Fruit fly (Drosophila melanogaster) whole organism, embryonic: ENCODE results near the gene CG32436.
A peak's percentile ranks its signal among the peaks of the same experiment; 100 is the strongest.

Experiments
- ATbp ChIP-seq: fragments of 200-800 bp; sonication (Bioruptor generic); optimal IDR thresholded peaks from 2 replicates; lab custom pipeline; 2017; ENCODE audit warnings: missing biosample characterization, mild to moderate bottlenecking, missing genetic modification characterization, missing genetic modification reagents
- Antp ChIP-seq: fragments of 200-800 bp; sonication (Bioruptor generic); optimal IDR thresholded peaks from 3 replicates; lab custom pipeline; 2016; ENCODE audit warnings: missing biosample characterization, missing genetic modification characterization
- Bgb ChIP-seq: fragments of 200-800 bp; sonication (Bioruptor generic); IDR thresholded peaks from 2 replicates; pipeline ENCODE4 v1.3.6; 2022; ENCODE audit warnings: missing biosample characterization, missing genetic modification characterization; ENCODE audit not compliant: partially characterized antibody
- CG12155 ChIP-seq: fragments of 200-800 bp; sonication (Bioruptor generic); optimal IDR thresholded peaks from 3 replicates; lab custom pipeline; 2016; ENCODE audit warnings: missing biosample characterization, missing genetic modification characterization
- CG13296 ChIP-seq: fragments of 200-800 bp; sonication (Bioruptor generic); optimal IDR thresholded peaks from 3 replicates; lab custom pipeline; 2018; ENCODE audit warnings: missing biosample characterization, mild to moderate bottlenecking, missing genetic modification characterization
- CG13775 ChIP-seq: fragments of 200-800 bp; sonication (Bioruptor generic); optimal IDR thresholded peaks from 3 replicates; lab custom pipeline; 2017; ENCODE audit warnings: missing biosample characterization, mild to moderate bottlenecking, missing genetic modification characterization
- CG14860 ChIP-seq: fragments of 200-800 bp; sonication (Bioruptor generic); IDR thresholded peaks from 3 replicates; pipeline ENCODE4 v1.3.6; 2022; ENCODE audit warnings: missing biosample characterization, missing genetic modification characterization; ENCODE audit not compliant: partially characterized antibody
- CG18011 ChIP-seq: fragments of 200-800 bp; sonication (Bioruptor generic); optimal IDR thresholded peaks from 2 replicates; lab custom pipeline; 2017; ENCODE audit warnings: missing biosample characterization, missing genetic modification characterization, mild to moderate bottlenecking, moderate library complexity, missing genotype
- CG2116 ChIP-seq: fragments of 200-800 bp; sonication (Bioruptor generic); optimal IDR thresholded peaks from 3 replicates; lab custom pipeline; 2018; ENCODE audit warnings: missing biosample characterization, mild to moderate bottlenecking, missing genetic modification characterization
- CG2199 ChIP-seq: fragments of 200-800 bp; sonication (Bioruptor generic); IDR thresholded peaks from 3 replicates; pipeline ENCODE4 v1.3.6; 2022; ENCODE audit warnings: missing biosample characterization, missing genetic modification characterization
- CG3281 ChIP-seq: fragments of 200-800 bp; sonication (Bioruptor generic); optimal IDR thresholded peaks from 3 replicates; lab custom pipeline; 2017; ENCODE audit warnings: missing biosample characterization, mild to moderate bottlenecking, missing genetic modification characterization
- CG43689 ChIP-seq: fragments of 200-800 bp; sonication (Bioruptor generic); IDR thresholded peaks from 2 replicates; pipeline ENCODE4 v1.3.6; 2022; ENCODE audit warnings: missing biosample characterization, missing genetic modification characterization
- CG6765 ChIP-seq: fragments of 200-800 bp; sonication (Bioruptor generic); optimal IDR thresholded peaks from 3 replicates; lab custom pipeline; 2017; ENCODE audit warnings: missing biosample characterization, mild to moderate bottlenecking, missing genetic modification characterization
- Deaf1 ChIP-seq: fragments of 200-800 bp; optimal IDR thresholded peaks from 3 replicates; lab custom pipeline; 2019; ENCODE audit warnings: missing biosample characterization, mild to moderate bottlenecking, missing genetic modification characterization, moderate library complexity
- Doc3 ChIP-seq: fragments of 200-800 bp; sonication (Bioruptor generic); IDR thresholded peaks from 3 replicates; pipeline ENCODE4 v1.3.6; 2022; ENCODE audit warnings: missing biosample characterization, missing genetic modification characterization; ENCODE audit not compliant: partially characterized antibody
- Dp ChIP-seq: fragments of 200-800 bp; sonication (Bioruptor generic); optimal IDR thresholded peaks from 2 replicates; lab custom pipeline; 2018; ENCODE audit warnings: missing biosample characterization, mild to moderate bottlenecking, missing genetic modification characterization, moderate library complexity
- Dref ChIP-seq: fragments of 200-800 bp; sonication (Bioruptor generic); IDR thresholded peaks from 2 replicates; pipeline ENCODE4 v1.3.6; 2022; ENCODE audit warnings: missing biosample characterization, missing genetic modification characterization
- E2f1 ChIP-seq: fragments of 200-800 bp; sonication (Bioruptor generic); IDR thresholded peaks from 2 replicates; pipeline ENCODE4 v1.3.6; 2022; ENCODE audit warnings: missing biosample characterization, missing genetic modification characterization
- E2f2 ChIP-seq: fragments of 200-800 bp; sonication (Bioruptor generic); IDR thresholded peaks from 2 replicates; pipeline ENCODE4 v1.3.6; 2022; ENCODE audit warnings: missing biosample characterization, missing genetic modification characterization
- GATAe ChIP-seq: fragments of 200-800 bp; sonication (Bioruptor generic); conservative IDR thresholded peaks from 2 replicates; pipeline ENCODE4 v1.3.6; 2022; ENCODE audit warnings: missing biosample characterization, missing genetic modification characterization
- H15 ChIP-seq: fragments of 200-800 bp; sonication (Bioruptor generic); IDR thresholded peaks from 3 replicates; pipeline ENCODE4 v1.3.6; 2022; ENCODE audit warnings: missing biosample characterization, missing genetic modification characterization
- HHEX ChIP-seq: fragments of 200-800 bp; sonication (Bioruptor generic); optimal IDR thresholded peaks from 3 replicates; lab custom pipeline; 2017; ENCODE audit warnings: missing biosample characterization, mild to moderate bottlenecking, missing genetic modification characterization, missing genetic modification reagents
- HLH4C ChIP-seq: fragments of 200-800 bp; sonication (Bioruptor generic); IDR thresholded peaks from 3 replicates; pipeline ENCODE4 v1.3.6; 2022; ENCODE audit warnings: missing biosample characterization, missing genetic modification characterization; ENCODE audit not compliant: partially characterized antibody
- HmgZ ChIP-seq: fragments of 200-800 bp; sonication (Bioruptor generic); optimal IDR thresholded peaks from 2 replicates; lab custom pipeline; 2018; ENCODE audit warnings: missing biosample characterization, mild to moderate bottlenecking, missing genetic modification characterization
- Hr3 ChIP-seq: fragments of 200-800 bp; sonication (Bioruptor generic); optimal IDR thresholded peaks from 3 replicates; lab custom pipeline; 2016; ENCODE audit warnings: missing biosample characterization, missing genetic modification characterization
- Lhr ChIP-seq: fragments of 200-800 bp; sonication (Bioruptor generic); optimal IDR thresholded peaks from 3 replicates; lab custom pipeline; 2017; ENCODE audit warnings: mild to moderate bottlenecking, missing biosample characterization, missing genetic modification reagents, missing genetic modification characterization
- MESR4 ChIP-seq: fragments of 200-800 bp; sonication (Bioruptor generic); optimal IDR thresholded peaks from 2 replicates; lab custom pipeline; 2018; ENCODE audit warnings: missing biosample characterization, mild to moderate bottlenecking, missing genetic modification characterization, moderate library complexity
- Nf-YB ChIP-seq: fragments of 200-800 bp; sonication (Bioruptor generic); optimal IDR thresholded peaks from 3 replicates; lab custom pipeline; 2019; ENCODE audit warnings: missing biosample characterization, mild to moderate bottlenecking, missing genetic modification characterization, moderate library complexity
- Rfx ChIP-seq: fragments of 200-800 bp; sonication (Bioruptor generic); IDR thresholded peaks from 2 replicates; pipeline ENCODE4 v1.3.6; 2022; ENCODE audit warnings: missing biosample characterization, missing genetic modification characterization
- Sin3A ChIP-seq: fragments of >200 bp; optimal IDR thresholded peaks from 2 replicates; lab custom pipeline; 2018
- Six4 ChIP-seq: fragments of 200-800 bp; sonication (Bioruptor generic); optimal IDR thresholded peaks from 2 replicates; lab custom pipeline; 2016; ENCODE audit warnings: missing biosample characterization, missing genetic modification characterization
- Sry-δ ChIP-seq: fragments of 200-800 bp; sonication (Bioruptor generic); optimal IDR thresholded peaks from 2 replicates; lab custom pipeline; 2016; ENCODE audit warnings: missing biosample characterization, missing genetic modification characterization
- Xbp1 ChIP-seq: fragments of 200-800 bp; sonication (Bioruptor generic); optimal IDR thresholded peaks from 3 replicates; lab custom pipeline; 2016; ENCODE audit warnings: missing biosample characterization, mild to moderate bottlenecking, missing genetic modification characterization
- ato ChIP-seq: fragments of 200-800 bp; sonication (Bioruptor generic); IDR thresholded peaks from 2 replicates; pipeline ENCODE4 v1.3.6; 2022; ENCODE audit warnings: missing biosample characterization, missing genetic modification characterization; ENCODE audit not compliant: partially characterized antibody
- bcd ChIP-seq: fragments of 200-800 bp; sonication (Bioruptor generic); optimal IDR thresholded peaks from 2 replicates; lab custom pipeline; 2017; ENCODE audit warnings: missing biosample characterization, mild to moderate bottlenecking, missing genetic modification characterization
- btn ChIP-seq: fragments of 200-800 bp; sonication (Bioruptor generic); optimal IDR thresholded peaks from 2 replicates; lab custom pipeline; 2016; ENCODE audit warnings: missing biosample characterization, missing genetic modification characterization
- esg ChIP-seq: fragments of 200-800 bp; sonication (Bioruptor generic); conservative IDR thresholded peaks from 2 replicates; pipeline ENCODE4 v1.3.6; 2022; ENCODE audit warnings: missing biosample characterization, missing genetic modification characterization
- grau ChIP-seq: fragments of 200-800 bp; optimal IDR thresholded peaks from 3 replicates; lab custom pipeline; 2019; ENCODE audit warnings: missing biosample characterization, mild to moderate bottlenecking, missing genetic modification characterization, moderate library complexity
- grn ChIP-seq: fragments of 200-800 bp; sonication (Bioruptor generic); optimal IDR thresholded peaks from 3 replicates; lab custom pipeline; 2017; ENCODE audit warnings: missing biosample characterization, missing genetic modification characterization
- odd ChIP-seq: fragments of 200-800 bp; sonication (Bioruptor generic); optimal IDR thresholded peaks from 2 replicates; lab custom pipeline; 2017; ENCODE audit warnings: missing biosample characterization, mild to moderate bottlenecking, missing genetic modification characterization
- phol ChIP-seq: fragments of 200-800 bp; sonication (Bioruptor generic); optimal IDR thresholded peaks from 3 replicates; lab custom pipeline; 2018; ENCODE audit warnings: missing biosample characterization, mild to moderate bottlenecking, missing genetic modification characterization, moderate library complexity
- pita ChIP-seq: fragments of 200-800 bp; sonication (Bioruptor generic); optimal IDR thresholded peaks from 2 replicates; lab custom pipeline; 2017; ENCODE audit warnings: missing biosample characterization, mild to moderate bottlenecking, missing genetic modification characterization
- sd ChIP-seq: fragments of 200-800 bp; sonication (Bioruptor generic); optimal IDR thresholded peaks from 3 replicates; lab custom pipeline; 2018; ENCODE audit warnings: missing biosample characterization, mild to moderate bottlenecking, missing genetic modification characterization, moderate library complexity
- sqz ChIP-seq: fragments of 200-800 bp; sonication (Bioruptor generic); optimal IDR thresholded peaks from 3 replicates; lab custom pipeline; 2018; ENCODE audit warnings: missing biosample characterization, mild to moderate bottlenecking, missing genetic modification characterization
- sr ChIP-seq: fragments of 200-800 bp; sonication (Bioruptor generic); IDR thresholded peaks from 3 replicates; pipeline ENCODE4 v1.3.6; 2022; ENCODE audit warnings: missing biosample characterization, missing genetic modification characterization
- toy ChIP-seq: fragments of 200-800 bp; sonication (Bioruptor generic); IDR thresholded peaks from 2 replicates; pipeline ENCODE4 v1.3.6; 2022; ENCODE audit warnings: missing biosample characterization, missing genetic modification characterization
- tup ChIP-seq: fragments of 200-800 bp; sonication (Bioruptor generic); optimal IDR thresholded peaks from 2 replicates; lab custom pipeline; 2016; ENCODE audit warnings: missing biosample characterization, mild to moderate bottlenecking, missing genetic modification characterization, moderate library complexity
- usp ChIP-seq: fragments of >200 bp; optimal IDR thresholded peaks from 2 replicates; lab custom pipeline; 2017; ENCODE audit warnings: missing biosample characterization, missing genetic modification characterization
- yki ChIP-seq: fragments of >200 bp; optimal IDR thresholded peaks from 3 replicates; lab custom pipeline; 2018
- zf30C ChIP-seq: fragments of 200-800 bp; sonication (Bioruptor generic); optimal IDR thresholded peaks from 3 replicates; lab custom pipeline; 2018; ENCODE audit warnings: missing biosample characterization, mild to moderate bottlenecking, missing genetic modification characterization
- zfh1 ChIP-seq: fragments of 200-800 bp; sonication (Bioruptor generic); IDR thresholded peaks from 3 replicates; pipeline ENCODE4 v1.3.6; 2022; ENCODE audit warnings: missing biosample characterization, missing genetic modification characterization

Gene CG32436

dm6 chr3L:21334999-21335631, 8.7 kb upstream of the CG32436 start, which contains the start of gene Tsr1 (continued):
- TF ChIP-seq HmgZ (tag; lab: Kevin White, UChicago) = peak; percentile 33
- TF ChIP-seq Sry-δ (GFP tag; lab: Kevin White, UChicago) = peak; percentile 74
- TF ChIP-seq CG13296 = no peak
- no peak for TF ChIP-seq bcd
- no peak for TF ChIP-seq pita (GFP tag; lab: Kevin White, UChicago)
- TF ChIP-seq esg (GFP tag; lab: Robert Waterston, UW) = no peak
- no peak for TF ChIP-seq tup (GFP tag; lab: Kevin White, UChicago)
- peak; percentile 80 for TF ChIP-seq Dref (GFP tag; lab: Robert Waterston, UW)
- no peak for TF ChIP-seq CG18011
- peak; percentile 88 for TF ChIP-seq Dp (GFP tag; lab: Kevin White, UChicago)
- no peak for TF ChIP-seq E2f1 (GFP tag; lab: Robert Waterston, UW)
- TF ChIP-seq Deaf1 = no peak
- no peak for TF ChIP-seq Lhr (GFP tag; lab: Kevin White, UChicago)
- TF ChIP-seq btn (GFP tag; lab: Kevin White, UChicago) = no peak
- TF ChIP-seq usp (GFP tag; lab: Kevin White, UChicago) = no peak
- TF ChIP-seq toy (GFP tag; lab: Robert Waterston, UW) = no peak
- no peak for TF ChIP-seq HHEX
- TF ChIP-seq grau (tag; lab: Kevin White, UChicago) = no peak
- TF ChIP-seq CG14860 (GFP tag; lab: Robert Waterston, UW) = peak; percentile 69
- no peak for TF ChIP-seq CG12155 (GFP tag; lab: Kevin White, UChicago)
- TF ChIP-seq Bgb (GFP tag; lab: Robert Waterston, UW) = peak; percentile 92
- no peak for TF ChIP-seq CG13775 (GFP tag; lab: Kevin White, UChicago)
- no peak for TF ChIP-seq GATAe
- TF ChIP-seq HLH4C (GFP tag; lab: Robert Waterston, UW) = peak; percentile 80
- no peak for TF ChIP-seq Hr3
- TF ChIP-seq MESR4 (GFP tag; lab: Kevin White, UChicago) = peak; percentile 81
- TF ChIP-seq E2f2 (GFP tag; lab: Robert Waterston, UW) = peak; percentile 93
- peak; percentile 83; the same call in 1 of the 2 replicates for TF ChIP-seq ato (GFP tag; lab: Robert Waterston, UW)
- TF ChIP-seq Antp (GFP tag; lab: Kevin White, UChicago) = no peak
- no peak for TF ChIP-seq phol (tag; lab: Kevin White, UChicago)
- TF ChIP-seq zfh1 (GFP tag; lab: Robert Waterston, UW) = no peak
- TF ChIP-seq Rfx (GFP tag; lab: Robert Waterston, UW) = peak; percentile 14; the same call in 1 of the 2 replicates
- TF ChIP-seq CG43689 (GFP tag; lab: Robert Waterston, UW) = no peak
- TF ChIP-seq Six4 (GFP tag; lab: Kevin White, UChicago) = no peak
- no peak for TF ChIP-seq odd
- TF ChIP-seq Nf-YB (GFP tag; lab: Kevin White, UChicago) = no peak
- no peak for TF ChIP-seq sqz (GFP tag; lab: Kevin White, UChicago)
- no peak for TF ChIP-seq CG6765 (GFP tag; lab: Kevin White, UChicago)
- no peak for TF ChIP-seq H15 (GFP tag; lab: Robert Waterston, UW)
- TF ChIP-seq ATbp (GFP tag; lab: Kevin White, UChicago) = no peak
- TF ChIP-seq grn (GFP tag; lab: Kevin White, UChicago) = no peak
- TF ChIP-seq zf30C (GFP tag; lab: Kevin White, UChicago) = no peak
- peak; percentile 68 for TF ChIP-seq CG2116 (GFP tag; lab: Kevin White, UChicago)
- TF ChIP-seq CG2199 (GFP tag; lab: Robert Waterston, UW) = no peak
- no peak for TF ChIP-seq yki (lab: Kevin White, UChicago)
- TF ChIP-seq Doc3 = peak; percentile 78
- peak; percentile 24 for TF ChIP-seq Sin3A (lab: Kevin White, UChicago)
- TF ChIP-seq sd (tag; lab: Kevin White, UChicago) = no peak
- TF ChIP-seq CG3281 (GFP tag; lab: Kevin White, UChicago) = no peak
- no peak for TF ChIP-seq Xbp1 (GFP tag; lab: Kevin White, UChicago)
- TF ChIP-seq sr (GFP tag; lab: Robert Waterston, UW) = no peak
